Worm (Caenorhabditis elegans) whole organism, early embryonic: ENCODE results near the gene C25H3.3.

Experiments used
- B0310.2 ChIP-seq: sonication (generic microtip); optimal IDR thresholded peaks from 2 replicates; lab custom pipeline; 2016; ENCODE audit warnings: mild to moderate bottlenecking, missing genetic modification characterization, missing compliant biosample characterization
- F13C5.2 ChIP-seq: sonication (generic microtip); optimal IDR thresholded peaks from 2 replicates; lab custom pipeline; 2017; ENCODE audit warnings: mild to moderate bottlenecking, missing genetic modification characterization, inconsistent platforms, missing compliant biosample characterization
- aly-1 ChIP-seq: sonication (generic microtip); optimal IDR thresholded peaks from 2 replicates; lab custom pipeline; 2016; ENCODE audit warnings: missing genetic modification characterization, missing compliant biosample characterization
- ama-1 ChIP-seq: fragments of 150-350 bp; optimal IDR thresholded peaks from 2 replicates; lab custom pipeline; 2014
- ceh-13 ChIP-seq: fragments of 200-800 bp; sonication (Bioruptor generic); optimal IDR thresholded peaks from 2 replicates; lab custom pipeline; 2018; ENCODE audit warnings: mild to moderate bottlenecking, missing genetic modification characterization, missing compliant biosample characterization
- ceh-36 ChIP-seq: sonication (generic microtip); optimal IDR thresholded peaks from 2 replicates; lab custom pipeline; 2016; ENCODE audit warnings: missing genetic modification characterization, inconsistent platforms, missing compliant biosample characterization
- ets-7 ChIP-seq: sonication (generic microtip); optimal IDR thresholded peaks from 2 replicates; lab custom pipeline; 2016; ENCODE audit warnings: missing genotype, missing genetic modification characterization, missing compliant biosample characterization
- flt-1 ChIP-seq: fragments of 200-800 bp; sonication (Bioruptor generic); IDR thresholded peaks from 2 replicates; pipeline ENCODE4 v1.3.6; 2022; ENCODE audit warnings: missing genetic modification characterization, missing compliant biosample characterization
- hmbx-1 ChIP-seq: sonication (generic microtip); optimal IDR thresholded peaks from 2 replicates; lab custom pipeline; 2016; ENCODE audit warnings: mild to moderate bottlenecking, missing genetic modification characterization, missing compliant biosample characterization
- hmg-4 ChIP-seq: fragments of 200-800 bp; sonication (Bioruptor generic); optimal IDR thresholded peaks from 2 replicates; lab custom pipeline; 2018; ENCODE audit warnings: mild to moderate bottlenecking, missing genetic modification characterization, missing compliant biosample characterization
- hnd-1 ChIP-seq: sonication (generic microtip); optimal IDR thresholded peaks from 2 replicates; lab custom pipeline; 2016; ENCODE audit warnings: missing genetic modification characterization, missing compliant biosample characterization
- pes-1 ChIP-seq: fragments of 200-800 bp; sonication (Bioruptor generic); IDR thresholded peaks from 2 replicates; pipeline ENCODE4 v1.3.6; 2022; ENCODE audit warnings: missing genetic modification reagents, missing genetic modification characterization, missing compliant biosample characterization
- scrt-1 ChIP-seq: fragments of 200-800 bp; sonication (Bioruptor generic); IDR thresholded peaks from 2 replicates; pipeline ENCODE4 v1.3.6; 2022; ENCODE audit warnings: missing genetic modification characterization, missing compliant biosample characterization
- sea-1 ChIP-seq: fragments of 200-800 bp; sonication (Bioruptor generic); conservative IDR thresholded peaks from 2 replicates; pipeline ENCODE4 v1.3.6; 2022; ENCODE audit warnings: missing genetic modification characterization, missing compliant biosample characterization
- tbx-11 ChIP-seq: fragments of 200-800 bp; sonication (Bioruptor generic); IDR thresholded peaks from 2 replicates; pipeline ENCODE4 v1.3.6; 2022; ENCODE audit warnings: missing genetic modification characterization, missing compliant biosample characterization
- tbx-37 ChIP-seq: fragments of 200-800 bp; sonication (Bioruptor generic); conservative IDR thresholded peaks from 2 replicates; pipeline ENCODE4 v1.3.6; 2022; ENCODE audit warnings: missing genetic modification reagents, missing genetic modification characterization, missing compliant biosample characterization
- tra-4 ChIP-seq: sonication (generic microtip); optimal IDR thresholded peaks from 2 replicates; lab custom pipeline; 2017; ENCODE audit warnings: missing genetic modification characterization, missing compliant biosample characterization

C25H3.3 gene

ce11 chrII:5693893-5694292, at the start of gene C25H3.3:
Gene C25H3.3 (plus strand): TSS chrII:5694193.
- TF ChIP-seq pes-1 (no peak), tra-4 (tag; lab: Kevin White, UChicago) (no peak), flt-1 (GFP tag; lab: Robert Waterston, UW) (no peak), hmg-4 (GFP tag; lab: Kevin White, UChicago) (no peak), scrt-1 (GFP tag; lab: Robert Waterston, UW) (no peak), ceh-13 (GFP tag; lab: Kevin White, UChicago) (no peak), hmbx-1 (tag; lab: Kevin White, UChicago) (no peak), hnd-1 (tag; lab: Kevin White, UChicago) (no peak), sea-1 (no peak), B0310.2 (no peak), F13C5.2 (tag; lab: Kevin White, UChicago) (no peak), ceh-36 (tag; lab: Kevin White, UChicago) (no peak), aly-1 (no peak), tbx-11 (no peak), ama-1 (no peak)

ce11 chrII:5646942-5647341, 47.1 kb upstream of the C25H3.3 start, which contains the start of gene F59E12.9:
Gene F59E12.9 (minus strand): TSS chrII:5647042.
- TF ChIP-seq hmbx-1 (tag; lab: Kevin White, UChicago), result no peak
- no peak for TF ChIP-seq pes-1
- no peak for TF ChIP-seq tbx-37
- TF ChIP-seq hmg-4 (GFP tag; lab: Kevin White, UChicago), result no peak
- TF ChIP-seq ama-1, result no peak
- no peak for TF ChIP-seq sea-1
- no peak for TF ChIP-seq ets-7 (tag; lab: Kevin White, UChicago)
- TF ChIP-seq tra-4 (tag; lab: Kevin White, UChicago), result no peak
- TF ChIP-seq aly-1, result no peak
- no peak for TF ChIP-seq B0310.2
- no peak for TF ChIP-seq flt-1 (GFP tag; lab: Robert Waterston, UW)
- TF ChIP-seq scrt-1 (GFP tag; lab: Robert Waterston, UW), result no peak

DNA sequence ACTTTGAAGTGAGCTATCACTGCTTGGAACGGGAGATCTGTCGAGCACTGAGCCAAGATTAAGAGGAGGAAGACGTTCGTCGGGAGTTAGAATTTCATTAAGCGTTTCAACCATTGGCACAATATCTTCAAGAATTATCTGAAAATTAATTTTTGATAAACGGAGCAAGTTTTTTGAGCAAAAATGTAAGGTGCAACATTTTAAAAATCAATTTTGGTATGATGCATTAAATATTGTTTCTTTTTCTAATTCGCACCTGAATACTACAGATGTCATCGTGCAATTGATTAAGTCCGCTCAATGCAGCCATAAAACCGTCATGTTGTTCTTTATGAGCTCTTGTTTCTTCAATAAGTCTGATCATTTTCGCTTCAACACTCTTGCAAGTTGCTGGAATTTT, 45.7 kb upstream of the C25H3.3 start, which contains the start of gene ddl-1:
TSS of gene ddl-1 (minus strand) at position 101 of the 400 bp plus-strand sequence.
- no peak for TF ChIP-seq ceh-36 (tag; lab: Kevin White, UChicago)
- no peak for TF ChIP-seq hnd-1 (tag; lab: Kevin White, UChicago)
- TF ChIP-seq tbx-11, result no peak
- TF ChIP-seq sea-1, result no peak
- no peak for TF ChIP-seq ets-7 (tag; lab: Kevin White, UChicago)
- no peak for TF ChIP-seq hmbx-1 (tag; lab: Kevin White, UChicago)

DNA sequence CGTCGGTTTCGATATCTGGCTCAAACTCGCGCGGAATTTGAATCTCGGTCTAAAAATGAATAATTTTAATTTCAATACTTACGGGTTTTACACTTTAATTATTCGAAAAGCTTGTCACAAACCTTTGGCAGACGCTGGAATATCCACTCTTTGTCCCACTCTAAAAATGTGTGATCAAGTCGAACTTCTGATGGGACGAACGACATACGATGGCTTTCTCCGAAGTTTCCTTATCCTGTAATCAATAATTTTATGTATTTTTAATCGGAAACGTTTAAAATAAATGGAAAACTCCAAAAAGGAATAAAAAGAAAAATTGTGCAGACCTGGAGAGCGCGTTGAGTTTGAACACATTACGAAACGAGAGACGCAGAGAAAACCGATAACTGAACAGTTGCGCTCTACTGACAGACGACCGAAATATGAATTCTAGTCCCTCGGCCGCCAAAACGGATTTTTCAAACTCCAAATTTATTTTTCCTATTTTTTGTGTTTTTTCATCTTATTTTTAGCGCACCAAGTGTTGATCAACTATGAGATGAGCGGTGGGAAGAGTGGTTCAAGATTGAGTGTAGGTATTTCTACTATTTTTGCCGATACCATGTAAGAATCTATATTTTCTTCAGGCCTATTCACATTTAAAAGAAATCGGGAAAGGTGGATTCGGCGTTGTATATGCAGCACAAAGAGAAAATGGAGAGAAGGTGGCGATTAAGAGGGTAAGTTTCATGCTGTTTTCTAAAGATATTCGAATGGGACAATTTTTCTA, 44.6 kb upstream of the C25H3.3 start, which contains the start of the genes sam-4, F59E12.17 and zyg-1:
TSS of gene sam-4 (minus strand) at position 51 of the 769 bp plus-strand sequence.
TSS of gene F59E12.17 (minus strand) at position 235 of the 769 bp plus-strand sequence.
TSS of gene zyg-1 (plus strand) at position 513 of the 769 bp plus-strand sequence.
- peak; percentile 16 for TF ChIP-seq F13C5.2 (tag; lab: Kevin White, UChicago)
- peak; percentile 59 for TF ChIP-seq tbx-37
- TF ChIP-seq flt-1 (GFP tag; lab: Robert Waterston, UW), result no peak
- TF ChIP-seq ets-7 (tag; lab: Kevin White, UChicago), result no peak
- TF ChIP-seq pes-1, result peak; percentile 59; the same call in 1 of the 2 replicates
- TF ChIP-seq hnd-1 (tag; lab: Kevin White, UChicago), result no peak
- no peak for TF ChIP-seq aly-1
- TF ChIP-seq tbx-11, result no peak

DNA sequence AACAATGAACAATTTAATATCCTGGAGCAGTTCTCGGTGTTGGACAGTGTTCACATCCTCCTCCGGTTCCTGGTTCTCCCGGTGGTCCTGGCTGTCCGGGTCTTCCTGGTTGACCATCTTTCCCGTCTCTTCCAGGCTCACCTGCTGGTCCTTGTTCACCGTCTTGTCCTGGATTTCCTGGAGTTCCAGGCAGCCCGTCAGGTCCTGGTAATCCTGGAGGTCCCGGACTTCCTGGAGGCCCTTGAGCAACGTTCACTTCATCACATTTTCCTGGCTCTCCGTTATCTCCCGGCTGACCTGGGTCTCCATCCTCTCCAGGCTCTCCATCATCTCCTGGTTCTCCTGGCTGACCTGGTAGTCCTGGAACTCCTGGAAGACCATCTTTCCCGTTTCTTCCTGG, 42.6 kb upstream of the C25H3.3 start:
- TF ChIP-seq ceh-36 (tag; lab: Kevin White, UChicago) (no peak), tbx-11 (no peak), flt-1 (GFP tag; lab: Robert Waterston, UW) (no peak), aly-1 (peak; percentile 16)

- TF ChIP-seq hmg-4 (GFP tag; lab: Kevin White, UChicago), result no peak
These were observed 41.7 kb upstream of the C25H3.3 start, which contains the start of gene bli-2 for ce11 chrII:5652334-5652733. Gene bli-2 (minus strand): TSS chrII:5652434.

ce11 chrII:5654215-5654614, 39.8 kb upstream of the C25H3.3 start, which contains the start of gene F59E12.1:
Gene F59E12.1 (plus strand): TSS chrII:5654515.
- TF ChIP-seq ets-7 (tag; lab: Kevin White, UChicago), result no peak
- TF ChIP-seq F13C5.2 (tag; lab: Kevin White, UChicago), result no peak
- TF ChIP-seq flt-1 (GFP tag; lab: Robert Waterston, UW), result no peak
- no peak for TF ChIP-seq pes-1

DNA sequence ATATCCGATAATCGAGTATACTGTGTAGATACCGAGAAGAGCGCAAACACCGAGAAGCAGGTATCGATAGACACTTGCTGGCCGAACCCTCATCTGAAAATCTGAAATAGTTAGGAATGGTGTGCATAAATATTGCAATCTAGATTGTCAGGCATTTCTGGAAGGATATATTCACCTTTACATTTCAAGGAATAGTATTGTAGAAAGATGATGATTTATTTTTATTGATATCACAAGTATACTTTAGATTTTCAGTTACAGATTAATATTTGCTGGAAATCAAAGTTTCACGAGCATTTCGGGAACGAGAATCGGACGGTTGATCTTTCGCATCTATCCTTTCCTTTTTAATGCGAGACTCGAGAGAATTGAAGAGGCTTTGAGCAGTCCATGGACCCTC, 34.3 kb upstream of the C25H3.3 start, which contains the start of gene fut-3:
TSS of gene fut-3 (minus strand) at position 101 of the 400 bp plus-strand sequence.
- TF ChIP-seq hnd-1 (tag; lab: Kevin White, UChicago), result no peak
- TF ChIP-seq tbx-11, result no peak
- TF ChIP-seq tbx-37, result no peak
- no peak for TF ChIP-seq F13C5.2 (tag; lab: Kevin White, UChicago)
- TF ChIP-seq ets-7 (tag; lab: Kevin White, UChicago), result no peak
- no peak for TF ChIP-seq flt-1 (GFP tag; lab: Robert Waterston, UW)
- no peak for TF ChIP-seq pes-1

ce11 chrII:5660155-5660554, 33.8 kb upstream of the C25H3.3 start:
- TF ChIP-seq scrt-1 (GFP tag; lab: Robert Waterston, UW), result no peak
- TF ChIP-seq hmbx-1 (tag; lab: Kevin White, UChicago), result no peak
- no peak for TF ChIP-seq flt-1 (GFP tag; lab: Robert Waterston, UW)
- no peak for TF ChIP-seq F13C5.2 (tag; lab: Kevin White, UChicago)
